Worm (Caenorhabditis elegans) whole organism, L2 larva: ENCODE measurements around the gene swip-10.

ENCODE experiments used
- alr-1 ChIP-seq: fragments of 150-350 bp; optimal IDR thresholded peaks from 2 replicates; lab custom pipeline; 2014; ENCODE audit warnings: missing biosample characterization, missing genetic modification characterization
- blmp-1 ChIP-seq: sonication (generic microtip); optimal IDR thresholded peaks from 2 replicates; lab custom pipeline; 2017; ENCODE audit warnings: missing genetic modification characterization, mild to moderate bottlenecking, missing compliant biosample characterization, antibody characterized with exemption, moderate library complexity; ENCODE audit not compliant: insufficient read depth
- lin-11 ChIP-seq: fragments of 150-350 bp; sonication (generic microtip); optimal IDR thresholded peaks from 2 replicates; lab custom pipeline; 2014; ENCODE audit warnings: missing biosample characterization, missing genetic modification characterization, inconsistent platforms, mixed read lengths
- lin-39 ChIP-seq: fragments of 150-350 bp; optimal IDR thresholded peaks from 2 replicates; lab custom pipeline; 2014; ENCODE audit warnings: missing biosample characterization, missing genetic modification reagents, missing genetic modification characterization
- nhr-11 ChIP-seq: fragments of 150-350 bp; optimal IDR thresholded peaks from 2 replicates; lab custom pipeline; 2014; ENCODE audit warnings: missing biosample characterization, missing genetic modification characterization
- nhr-12 ChIP-seq: fragments of 150-350 bp; optimal IDR thresholded peaks from 2 replicates; lab custom pipeline; 2014; ENCODE audit warnings: missing biosample characterization, missing genetic modification characterization
- nhr-21 ChIP-seq: fragments of 150-350 bp; optimal IDR thresholded peaks from 2 replicates; lab custom pipeline; 2014; ENCODE audit warnings: missing biosample characterization, missing genetic modification characterization
- nhr-25 ChIP-seq: fragments of 150-350 bp; sonication (generic microtip); optimal IDR thresholded peaks from 3 replicates; lab custom pipeline; 2014; ENCODE audit warnings: missing biosample characterization, missing genetic modification characterization
- snpc-4 ChIP-seq: fragments of 150-350 bp; optimal IDR thresholded peaks from 2 replicates; lab custom pipeline; 2014; ENCODE audit warnings: missing biosample characterization, missing genetic modification characterization
- ztf-4 ChIP-seq: fragments of 150-350 bp; optimal IDR thresholded peaks from 2 replicates; lab custom pipeline; 2014; ENCODE audit warnings: missing biosample characterization, missing genetic modification characterization

ce11 chrX:2140610-2141009 lies 22.5 kb upstream of the swip-10 start:
- TF ChIP-seq lin-39 (tag; lab: Kevin White, UChicago) (no peak), blmp-1 (tag; lab: Kevin White, UChicago) (no peak), nhr-21 (tag; lab: Kevin White, UChicago) (no peak), nhr-11 (tag; lab: Kevin White, UChicago) (no peak), nhr-25 (tag; lab: Kevin White, UChicago) (no peak), ztf-4 (tag; lab: Kevin White, UChicago) (no peak), snpc-4 (no peak), nhr-12 (no peak), lin-11 (tag; lab: Kevin White, UChicago) (no peak), alr-1 (no peak)
